Worm (Caenorhabditis elegans) whole organism, L4 larva: ENCODE measurements around the gene lon-2.

Experiments used
- D1046.2 ChIP-seq: fragments of 200-800 bp; sonication (Bioruptor generic); IDR thresholded peaks from 2 replicates; pipeline ENCODE4 v1.3.6; 2022; ENCODE audit warnings: missing genetic modification characterization, missing compliant biosample characterization
- F26F4.8 ChIP-seq: fragments of 200-800 bp; sonication (Bioruptor generic); conservative IDR thresholded peaks from 2 replicates; pipeline ENCODE4 v1.3.6; 2022; ENCODE audit warnings: missing genetic modification characterization, missing compliant biosample characterization
- Y105C5A.15 ChIP-seq: fragments of 200-800 bp; sonication (Bioruptor generic); IDR thresholded peaks from 2 replicates; pipeline ENCODE4 v1.3.6; 2022; ENCODE audit warnings: missing genetic modification characterization, missing compliant biosample characterization
- Y5F2A.4 ChIP-seq: fragments of 200-800 bp; sonication (Bioruptor generic); optimal IDR thresholded peaks from 2 replicates; lab custom pipeline; 2018; ENCODE audit warnings: mild to moderate bottlenecking, missing genetic modification characterization, missing compliant biosample characterization
- ZK337.2 ChIP-seq: fragments of 200-800 bp; sonication (Bioruptor generic); IDR thresholded peaks from 2 replicates; pipeline ENCODE4 v1.3.6; 2022; ENCODE audit warnings: missing genetic modification reagents, missing genetic modification characterization, missing compliant biosample characterization
- aha-1 ChIP-seq: fragments of 150-350 bp; peaks from one replicate; lab custom pipeline; 2014; ENCODE audit warnings: missing biosample characterization, missing genetic modification characterization
- attf-4 ChIP-seq: sonication (generic microtip); optimal IDR thresholded peaks from 3 replicates; lab custom pipeline; 2017; ENCODE audit warnings: missing biosample characterization, missing genetic modification characterization
- ceh-20 ChIP-seq: fragments of 200-800 bp; sonication (Bioruptor generic); IDR thresholded peaks from 2 replicates; pipeline ENCODE4 v1.3.6; 2022; ENCODE audit warnings: missing genetic modification reagents, missing genetic modification characterization, missing compliant biosample characterization
- ces-1 ChIP-seq: fragments of 150-350 bp; sonication (generic microtip); optimal IDR thresholded peaks from 4 replicates; lab custom pipeline; 2014; ENCODE audit warnings: missing biosample characterization, missing genetic modification reagents, missing genetic modification characterization
- daf-16 ChIP-seq, 3 experiments: sonication (generic microtip); optimal IDR thresholded peaks; 2 replicates each; lab custom pipeline; 2016 to 2017; ENCODE audit warnings: missing genetic modification characterization in 3 of 3, missing genetic modification reagents in 3 of 3, mild to moderate bottlenecking in 2 of 3, missing compliant biosample characterization in 2 of 3, missing biosample characterization in 1 of 3, moderate library complexity in 1 of 3
- daf-19 ChIP-seq: fragments of 200-800 bp; sonication (Bioruptor generic); conservative IDR thresholded peaks from 2 replicates; pipeline ENCODE4 v1.3.6; 2022; ENCODE audit warnings: missing genetic modification characterization, missing compliant biosample characterization
- daf-8 ChIP-seq: fragments of 200-800 bp; sonication (Bioruptor generic); IDR thresholded peaks from 2 replicates; pipeline ENCODE4 v1.3.6; 2022; ENCODE audit warnings: missing genetic modification characterization, missing compliant biosample characterization
- dmd-6 ChIP-seq: fragments of 200-800 bp; sonication (Bioruptor generic); IDR thresholded peaks from 2 replicates; pipeline ENCODE4 v1.3.6; 2022; ENCODE audit warnings: missing genetic modification reagents, missing genetic modification characterization, missing compliant biosample characterization
- dmd-8 ChIP-seq: fragments of 200-800 bp; sonication (Bioruptor generic); IDR thresholded peaks from 2 replicates; pipeline ENCODE4 v1.3.6; 2022; ENCODE audit warnings: missing genetic modification characterization, missing compliant biosample characterization
- duxl-1 ChIP-seq: sonication (generic microtip); optimal IDR thresholded peaks from 2 replicates; lab custom pipeline; 2016; ENCODE audit warnings: mild to moderate bottlenecking, missing genetic modification characterization, moderate library complexity, missing compliant biosample characterization; ENCODE audit not compliant: poor library complexity
- dve-1 ChIP-seq: sonication (generic microtip); optimal IDR thresholded peaks from 2 replicates; lab custom pipeline; 2017; ENCODE audit warnings: antibody characterized with exemption, mild to moderate bottlenecking, missing genetic modification characterization, missing compliant biosample characterization; ENCODE audit not compliant: insufficient read depth
- fos-1 ChIP-seq: fragments of 150-350 bp; optimal IDR thresholded peaks from 2 replicates; lab custom pipeline; 2014; ENCODE audit warnings: missing biosample characterization, missing genetic modification characterization
- hlh-30 ChIP-seq: sonication (generic microtip); optimal IDR thresholded peaks from 2 replicates; lab custom pipeline; 2017; ENCODE audit warnings: antibody characterized with exemption, mild to moderate bottlenecking, missing genetic modification characterization, missing compliant biosample characterization; ENCODE audit not compliant: insufficient read depth
- lin-29 ChIP-seq: fragments of 200-800 bp; sonication (Bioruptor generic); IDR thresholded peaks from 2 replicates; pipeline ENCODE4 v1.3.6; 2022; ENCODE audit warnings: missing genetic modification reagents, missing genetic modification characterization, missing compliant biosample characterization
- lsy-2 ChIP-seq, 2 experiments: fragments of 150-350 bp in 1 of 2; sonication (generic microtip) in 1 of 2; optimal IDR thresholded peaks; 2 replicates each; lab custom pipeline; 2014 to 2017; ENCODE audit warnings: missing biosample characterization in 2 of 2, missing genetic modification characterization in 2 of 2
- madf-9 ChIP-seq: fragments of 200-800 bp; sonication (Bioruptor generic); conservative IDR thresholded peaks from 2 replicates; pipeline ENCODE4 v1.3.6; 2022; ENCODE audit warnings: missing genetic modification reagents, missing genetic modification characterization, missing compliant biosample characterization
- mes-2 ChIP-seq: sonication (generic microtip); optimal IDR thresholded peaks from 2 replicates; lab custom pipeline; 2016; ENCODE audit warnings: missing genotype, mild to moderate bottlenecking, missing genetic modification characterization, missing compliant biosample characterization; ENCODE audit not compliant: poor library complexity, severe bottlenecking
- nhr-10 ChIP-seq: fragments of 150-350 bp; optimal IDR thresholded peaks from 2 replicates; lab custom pipeline; 2014; ENCODE audit warnings: missing biosample characterization, missing genetic modification characterization
- nhr-28 ChIP-seq: fragments of 150-350 bp; optimal IDR thresholded peaks from 2 replicates; lab custom pipeline; 2014; ENCODE audit warnings: missing biosample characterization, missing genetic modification characterization
- nhr-76 ChIP-seq: fragments of 150-350 bp; optimal IDR thresholded peaks from 2 replicates; lab custom pipeline; 2014; ENCODE audit warnings: missing biosample characterization, missing genetic modification characterization
- nhr-77 ChIP-seq: fragments of 150-350 bp; optimal IDR thresholded peaks from 2 replicates; lab custom pipeline; 2014; ENCODE audit warnings: missing biosample characterization, missing genetic modification characterization
- pqm-1 ChIP-seq: sonication (generic microtip); optimal IDR thresholded peaks from 2 replicates; lab custom pipeline; 2017; ENCODE audit warnings: missing biosample characterization, missing genetic modification characterization
- tag-97 ChIP-seq: fragments of 200-800 bp; sonication (Bioruptor generic); IDR thresholded peaks from 2 replicates; pipeline ENCODE4 v1.3.6; 2022; ENCODE audit warnings: missing genetic modification characterization, missing compliant biosample characterization
- tra-1 ChIP-seq: fragments of 200-800 bp; sonication (Bioruptor generic); IDR thresholded peaks from 2 replicates; pipeline ENCODE4 v1.3.6; 2022; ENCODE audit warnings: missing genetic modification reagents, missing genetic modification characterization, missing compliant biosample characterization
- unc-62 ChIP-seq, 3 experiments: fragments of 150-350 bp in 1 of 3; sonication (generic microtip); optimal IDR thresholded peaks in 2 of 3; peaks in 1 of 3; 1 replicate in 1 of 3; 2 replicates in 2 of 3; lab custom pipeline; 2014 to 2017; ENCODE audit warnings: missing biosample characterization in 3 of 3, missing genetic modification characterization in 3 of 3, missing genetic modification reagents in 3 of 3, missing genotype in 1 of 3
- zag-1 ChIP-seq: fragments of 150-350 bp; optimal IDR thresholded peaks from 2 replicates; lab custom pipeline; 2014; ENCODE audit warnings: missing biosample characterization, missing genetic modification characterization
- zfp-2 ChIP-seq: sonication (generic microtip); optimal IDR thresholded peaks from 2 replicates; lab custom pipeline; 2016; ENCODE audit warnings: mild to moderate bottlenecking, missing genetic modification characterization, missing compliant biosample characterization
- zfp-3 ChIP-seq: fragments of 200-800 bp; sonication (Bioruptor generic); conservative IDR thresholded peaks from 2 replicates; pipeline ENCODE4 v1.3.6; 2022; ENCODE audit warnings: missing genetic modification reagents, missing genetic modification characterization, missing compliant biosample characterization
- zip-2 ChIP-seq: fragments of 150-350 bp; optimal IDR thresholded peaks from 2 replicates; lab custom pipeline; 2014; ENCODE audit warnings: missing biosample characterization, missing genetic modification characterization

The lon-2 gene

ce11 chrX:4698271-4698670, 50.6 kb downstream of the lon-2 start (continued):
- no peak for TF ChIP-seq tag-97
- no peak for TF ChIP-seq zfp-3 (GFP tag; lab: Robert Waterston, UW)
- no peak for TF ChIP-seq daf-8 (GFP tag; lab: Robert Waterston, UW)
- TF ChIP-seq hlh-30 (tag; lab: Kevin White, UChicago), result peak; percentile 3
- TF ChIP-seq daf-16 (GFP tag; optimal IDR thresholded peaks at IDR 0.05; lab: Kevin White, UChicago), result no peak
- peak; percentile 89 for TF ChIP-seq daf-16 (tag; optimal IDR thresholded peaks at IDR 0.05; lab: Kevin White, UChicago)
- peak; percentile 67 for TF ChIP-seq pqm-1 (tag; lab: Kevin White, UChicago)
- TF ChIP-seq nhr-77, result peak; percentile 39
- TF ChIP-seq dve-1, result peak; percentile 79
- TF ChIP-seq ces-1, result no peak
- TF ChIP-seq ZK337.2 (GFP tag; lab: Robert Waterston, UW), result no peak
- TF ChIP-seq Y105C5A.15, result no peak
- TF ChIP-seq lsy-2 (tag; optimal IDR thresholded peaks at IDR 0.05; lab: Kevin White, UChicago), result no peak
- no peak for TF ChIP-seq madf-9 (GFP tag; lab: Robert Waterston, UW)
- TF ChIP-seq mes-2 (tag; lab: Kevin White, UChicago), result peak; percentile 14
- TF ChIP-seq dmd-8 (GFP tag; lab: Robert Waterston, UW), result no peak
- TF ChIP-seq tra-1 (GFP tag; lab: Robert Waterston, UW), result 0 out of 2 replicates have a peak, but pooled peaks have one; percentile 44

ce11 chrX:4694611-4695370, 54.1 kb downstream of the lon-2 start:
- no peak for TF ChIP-seq ceh-20 (GFP tag; lab: Robert Waterston, UW)
- no peak for TF ChIP-seq ces-1
- no peak for TF ChIP-seq D1046.2 (GFP tag; lab: Robert Waterston, UW)
- TF ChIP-seq duxl-1 (tag; lab: Kevin White, UChicago), result no peak
- TF ChIP-seq lin-29, result no peak
- no peak for TF ChIP-seq nhr-10 (tag; lab: Kevin White, UChicago)
- no peak for TF ChIP-seq zfp-2 (tag; lab: Kevin White, UChicago)
- TF ChIP-seq nhr-28 (tag; lab: Kevin White, UChicago), result no peak
- TF ChIP-seq tra-1 (GFP tag; lab: Robert Waterston, UW), result no peak
- TF ChIP-seq dmd-6, result no peak
- TF ChIP-seq Y5F2A.4, result no peak
- no peak for TF ChIP-seq attf-4 (tag; lab: Kevin White, UChicago)
- TF ChIP-seq F26F4.8 (GFP tag; lab: Robert Waterston, UW), result no peak
- TF ChIP-seq zag-1 (tag; lab: Kevin White, UChicago), result no peak
- no peak for TF ChIP-seq fos-1 (tag; lab: Kevin White, UChicago)
- no peak for TF ChIP-seq nhr-76 (tag; lab: Kevin White, UChicago)
- no peak for TF ChIP-seq zip-2
- no peak for TF ChIP-seq daf-8 (GFP tag; lab: Robert Waterston, UW)

ce11 chrX:4691148-4691773, 57.6 kb downstream of the lon-2 start, which contains the start of gene K02G10.5:
K02G10.5 (minus strand) TSS chrX:4691198.
- TF ChIP-seq daf-19 (GFP tag; lab: Robert Waterston, UW) (no peak), unc-62 (GFP tag; optimal IDR thresholded peaks at IDR 0.05 in 1 of 2; lab: Kevin White, UChicago) (peak in 1 of 2 experiments; percentile 79), unc-62 (tag; optimal IDR thresholded peaks at IDR 0.05; lab: Kevin White, UChicago) (no peak), aha-1 (tag; lab: Kevin White, UChicago) (peak; percentile 62)
